Worm (Caenorhabditis elegans) whole organism, mixed stage, embryonic: ENCODE measurements around the gene col-180.

Source experiments
- bed-3 ChIP-seq: fragments of 200-800 bp; sonication (Bioruptor generic); optimal IDR thresholded peaks from 3 replicates; lab custom pipeline; 2018; ENCODE audit warnings: mild to moderate bottlenecking, missing genetic modification characterization, moderate library complexity, missing compliant biosample characterization
- blmp-1 ChIP-seq: fragments of 150-350 bp; optimal IDR thresholded peaks from 2 replicates; lab custom pipeline; 2014; ENCODE audit warnings: missing biosample characterization, missing genetic modification characterization
- ceh-39 ChIP-seq: fragments of 150-350 bp; optimal IDR thresholded peaks from 2 replicates; lab custom pipeline; 2014; ENCODE audit warnings: missing biosample characterization, missing genetic modification characterization
- ceh-43 ChIP-seq: fragments of 200-800 bp; sonication (Bioruptor generic); optimal IDR thresholded peaks from 2 replicates; lab custom pipeline; 2018; ENCODE audit warnings: mild to moderate bottlenecking, missing genetic modification characterization, moderate library complexity, missing compliant biosample characterization
- ceh-83 ChIP-seq: fragments of 200-800 bp; sonication (Bioruptor generic); optimal IDR thresholded peaks from 2 replicates; lab custom pipeline; 2018; ENCODE audit warnings: mild to moderate bottlenecking, missing genetic modification characterization, missing compliant biosample characterization
- ces-1 ChIP-seq: fragments of 150-350 bp; optimal IDR thresholded peaks from 2 replicates; lab custom pipeline; 2014; ENCODE audit warnings: missing biosample characterization, missing genetic modification reagents, missing genetic modification characterization
- cnd-1 ChIP-seq: fragments of 200-800 bp; sonication (Bioruptor generic); optimal IDR thresholded peaks from 2 replicates; lab custom pipeline; 2018; ENCODE audit warnings: mild to moderate bottlenecking, missing genetic modification characterization, missing compliant biosample characterization
- drap-1 ChIP-seq: fragments of 200-800 bp; sonication (Bioruptor generic); optimal IDR thresholded peaks from 3 replicates; lab custom pipeline; 2018; ENCODE audit warnings: mild to moderate bottlenecking, missing genetic modification characterization, missing compliant biosample characterization
- elt-1 ChIP-seq: sonication (generic microtip); optimal IDR thresholded peaks from 2 replicates; lab custom pipeline; 2017; ENCODE audit warnings: missing genetic modification characterization, mild to moderate bottlenecking, missing compliant biosample characterization, antibody characterized with exemption, moderate library complexity, borderline replicate concordance; ENCODE audit not compliant: insufficient read depth
- elt-3 ChIP-seq: fragments of 150-350 bp; optimal IDR thresholded peaks from 2 replicates; lab custom pipeline; 2014; ENCODE audit warnings: missing biosample characterization, missing genetic modification characterization
- flh-1 ChIP-seq: fragments of 200-800 bp; sonication (Bioruptor generic); optimal IDR thresholded peaks from 2 replicates; lab custom pipeline; 2018; ENCODE audit warnings: mild to moderate bottlenecking, missing genetic modification characterization, moderate library complexity, missing compliant biosample characterization
- hlh-1 ChIP-seq: fragments of 150-350 bp; optimal IDR thresholded peaks from 2 replicates; lab custom pipeline; 2014; ENCODE audit warnings: missing biosample characterization, missing genetic modification reagents, missing genetic modification characterization
- lin-13 ChIP-seq: fragments of 150-350 bp; optimal IDR thresholded peaks from 2 replicates; lab custom pipeline; 2014; ENCODE audit warnings: missing biosample characterization, missing genetic modification characterization
- lin-32 ChIP-seq: fragments of 200-800 bp; sonication (Bioruptor generic); optimal IDR thresholded peaks from 2 replicates; lab custom pipeline; 2018; ENCODE audit warnings: mild to moderate bottlenecking, missing genetic modification characterization, missing compliant biosample characterization
- mab-5 ChIP-seq: fragments of 150-350 bp; optimal IDR thresholded peaks from 2 replicates; lab custom pipeline; 2014; ENCODE audit warnings: missing biosample characterization, missing genetic modification characterization
- mls-2 ChIP-seq: sonication (generic microtip); optimal IDR thresholded peaks from 2 replicates; lab custom pipeline; 2016; ENCODE audit warnings: mild to moderate bottlenecking, missing genetic modification characterization, moderate library complexity, missing compliant biosample characterization
- nhr-12 ChIP-seq: fragments of 150-350 bp; optimal IDR thresholded peaks from 2 replicates; lab custom pipeline; 2014; ENCODE audit warnings: missing biosample characterization, missing genetic modification characterization
- nhr-237 ChIP-seq: fragments of 150-350 bp; optimal IDR thresholded peaks from 2 replicates; lab custom pipeline; 2014; ENCODE audit warnings: missing biosample characterization, missing genetic modification characterization
- nhr-28 ChIP-seq: fragments of 150-350 bp; optimal IDR thresholded peaks from 2 replicates; lab custom pipeline; 2014; ENCODE audit warnings: missing biosample characterization, missing genetic modification characterization
- nhr-76 ChIP-seq: sonication (generic microtip); optimal IDR thresholded peaks from 2 replicates; lab custom pipeline; 2017; ENCODE audit warnings: missing biosample characterization, missing genetic modification characterization
- sem-2 ChIP-seq: fragments of 200-800 bp; sonication (Bioruptor generic); optimal IDR thresholded peaks from 2 replicates; lab custom pipeline; 2018; ENCODE audit warnings: mild to moderate bottlenecking, missing genetic modification characterization, missing compliant biosample characterization
- snpc-4 ChIP-seq: fragments of 150-350 bp; optimal IDR thresholded peaks from 2 replicates; lab custom pipeline; 2014; ENCODE audit warnings: missing biosample characterization, missing genetic modification characterization
- sptf-1 ChIP-seq: sonication (generic microtip); optimal IDR thresholded peaks from 2 replicates; lab custom pipeline; 2017; ENCODE audit warnings: mild to moderate bottlenecking, missing genetic modification characterization, moderate library complexity, missing compliant biosample characterization
- tbx-8 ChIP-seq: fragments of 200-800 bp; sonication (Bioruptor generic); optimal IDR thresholded peaks from 2 replicates; lab custom pipeline; 2018; ENCODE audit warnings: mild to moderate bottlenecking, missing genetic modification characterization, moderate library complexity, missing compliant biosample characterization
- unc-120 ChIP-seq: sonication (generic microtip); optimal IDR thresholded peaks from 2 replicates; lab custom pipeline; 2017; ENCODE audit warnings: missing genetic modification characterization, missing compliant biosample characterization; ENCODE audit not compliant: poor library complexity, severe bottlenecking
- unc-39 ChIP-seq: fragments of 150-350 bp; optimal IDR thresholded peaks from 2 replicates; lab custom pipeline; 2014; ENCODE audit warnings: missing biosample characterization, missing genetic modification characterization
- unc-62 ChIP-seq: fragments of 150-350 bp; optimal IDR thresholded peaks from 2 replicates; lab custom pipeline; 2014; ENCODE audit warnings: missing biosample characterization, missing genetic modification reagents, missing genetic modification characterization
- zip-8 ChIP-seq: fragments of 150-350 bp; optimal IDR thresholded peaks from 2 replicates; lab custom pipeline; 2014; ENCODE audit warnings: missing biosample characterization, missing genetic modification characterization

col-180 gene

ce11 chrX:11723781-11724201 is 11.7 kb upstream of the col-180 start, which contains the start of gene D1053.4:
TSS of gene D1053.4 (minus strand) at chrX:11723800.
- TF ChIP-seq ces-1 (GFP tag; lab: Kevin White, UChicago) (peak; percentile 96), ceh-83 (no peak)

DNA sequence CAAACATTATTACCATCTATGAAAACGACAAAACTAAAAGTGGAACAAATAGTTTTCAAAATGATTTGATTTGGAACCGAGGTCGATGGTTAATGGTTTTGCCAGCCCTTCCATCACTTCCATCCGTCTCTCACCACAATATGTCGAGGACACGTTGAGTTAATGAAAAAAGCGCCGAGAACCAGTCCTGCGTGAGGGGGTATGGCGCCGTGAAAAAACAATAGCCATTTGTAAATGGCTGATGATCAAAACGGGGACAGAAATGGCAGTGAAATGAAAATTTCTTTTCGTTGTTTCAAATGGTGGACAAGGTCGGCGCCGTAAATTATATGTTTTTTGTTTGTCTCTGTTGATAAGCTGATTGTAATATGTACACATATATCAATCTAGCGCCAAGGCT is 8.0 kb upstream of the col-180 start:
- TF ChIP-seq ceh-83 (no peak), blmp-1 (tag; lab: Kevin White, UChicago) (no peak), lin-32 (GFP tag; lab: Kevin White, UChicago) (no peak), nhr-12 (no peak), hlh-1 (no peak), sptf-1 (tag; lab: Kevin White, UChicago) (no peak), lin-13 (no peak), tbx-8 (GFP tag; lab: Kevin White, UChicago) (no peak), ceh-39 (tag; lab: Kevin White, UChicago) (no peak), sem-2 (GFP tag; lab: Kevin White, UChicago) (no peak), zip-8 (tag; lab: Kevin White, UChicago) (no peak), unc-120 (tag; lab: Kevin White, UChicago) (no peak), mls-2 (tag; lab: Kevin White, UChicago) (no peak)

DNA sequence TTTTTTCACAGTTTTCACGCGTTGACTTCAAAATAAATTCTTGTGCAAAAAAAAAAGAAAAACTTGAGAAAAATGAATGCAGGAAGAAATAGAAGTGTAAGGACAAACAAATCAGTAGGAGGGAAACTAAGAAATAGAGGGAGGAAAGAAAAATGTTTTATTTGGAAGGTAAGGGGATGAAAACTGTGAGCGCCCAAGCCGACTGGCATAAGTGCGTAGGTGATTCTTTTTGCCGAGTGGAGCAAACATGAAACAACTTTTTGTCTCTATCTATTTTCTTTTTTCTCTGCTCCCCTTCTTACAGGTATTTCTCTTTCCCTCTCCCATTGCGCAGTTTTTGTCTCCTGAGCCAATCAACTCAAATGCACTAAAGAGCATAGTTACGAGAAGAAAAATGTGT is 6.7 kb upstream of the col-180 start:
- TF ChIP-seq nhr-28 (tag; lab: Kevin White, UChicago) (no peak), mls-2 (tag; lab: Kevin White, UChicago) (no peak), flh-1 (GFP tag; lab: Kevin White, UChicago) (no peak), sptf-1 (tag; lab: Kevin White, UChicago) (no peak), cnd-1 (no peak), nhr-237 (tag; lab: Kevin White, UChicago) (peak; percentile 17), sem-2 (GFP tag; lab: Kevin White, UChicago) (no peak), elt-3 (tag; lab: Kevin White, UChicago) (no peak)

DNA sequence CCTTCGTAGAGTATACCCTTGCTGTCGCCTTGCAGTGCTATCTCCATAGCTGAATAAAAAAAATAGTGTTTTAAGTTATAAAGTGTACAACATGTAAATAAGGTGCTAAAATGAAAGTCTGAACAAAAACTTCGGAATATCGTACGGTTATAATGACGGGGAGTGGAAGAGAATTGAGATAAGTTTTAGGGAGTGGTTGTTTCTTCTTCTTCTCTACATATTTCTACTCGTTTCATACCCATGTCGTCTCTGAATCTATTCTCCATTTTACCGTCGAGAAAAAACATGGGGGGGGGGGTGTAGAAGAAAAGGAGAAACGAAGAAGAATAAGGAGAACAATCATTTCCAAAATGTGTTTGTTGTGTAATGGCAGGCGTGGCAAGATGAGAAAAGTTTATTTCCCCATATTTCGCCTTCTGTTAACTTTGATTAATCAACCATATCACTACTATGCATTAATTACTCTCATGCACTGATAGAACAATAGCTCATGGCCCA is 4.4 kb upstream of the col-180 start, which contains the start of gene C44C10.9:
Gene C44C10.9, minus strand, starts transcription at position 51 of the 498 bp plus-strand sequence.
- TF ChIP-seq bed-3 (GFP tag; lab: Kevin White, UChicago) (no peak), cnd-1 (no peak), unc-62 (GFP tag; lab: Kevin White, UChicago) (no peak), ces-1 (GFP tag; lab: Kevin White, UChicago) (no peak), flh-1 (GFP tag; lab: Kevin White, UChicago) (no peak), elt-1 (tag; lab: Kevin White, UChicago) (no peak), blmp-1 (tag; lab: Kevin White, UChicago) (no peak), lin-32 (GFP tag; lab: Kevin White, UChicago) (no peak), nhr-237 (tag; lab: Kevin White, UChicago) (no peak), nhr-28 (tag; lab: Kevin White, UChicago) (no peak), unc-39 (tag; lab: Kevin White, UChicago) (no peak), mab-5 (tag; lab: Kevin White, UChicago) (no peak), snpc-4 (tag; lab: Kevin White, UChicago) (no peak), drap-1 (GFP tag; lab: Kevin White, UChicago) (no peak)

- TF ChIP-seq mls-2 (tag; lab: Kevin White, UChicago) (no peak), ceh-39 (tag; lab: Kevin White, UChicago) (no peak), sptf-1 (tag; lab: Kevin White, UChicago) (no peak)
- TF ChIP-seq, all 35 proteins: peak for 0
Measured at ce11 chrX:11711437-11712080, 521 bp downstream of the col-180 start.

- TF ChIP-seq sem-2 (GFP tag; lab: Kevin White, UChicago) (no peak), nhr-76 (tag; lab: Kevin White, UChicago) (no peak), unc-120 (tag; lab: Kevin White, UChicago) (no peak), hlh-1 (no peak), unc-62 (GFP tag; lab: Kevin White, UChicago) (no peak), nhr-28 (tag; lab: Kevin White, UChicago) (no peak), lin-32 (GFP tag; lab: Kevin White, UChicago) (no peak), zip-8 (tag; lab: Kevin White, UChicago) (no peak), unc-39 (tag; lab: Kevin White, UChicago) (no peak), ces-1 (GFP tag; lab: Kevin White, UChicago) (no peak), elt-3 (tag; lab: Kevin White, UChicago) (no peak), ceh-43 (GFP tag; lab: Kevin White, UChicago) (no peak), ceh-83 (no peak), mls-2 (tag; lab: Kevin White, UChicago) (no peak), drap-1 (GFP tag; lab: Kevin White, UChicago) (no peak), lin-13 (no peak)
Measured at ce11 chrX:11710229-11710628, 1.9 kb downstream of the col-180 start, which contains the start of gene C44C10.11. TSS of gene C44C10.11 (minus strand) at chrX:11710343.
